Worm (Caenorhabditis elegans) whole organism, L1 larva: ENCODE results near the gene F22B7.9.
A peak's percentile ranks its signal among the peaks of the same experiment; 100 is the strongest.

Source experiments
- C34B4.2 ChIP-seq: sonication (generic microtip); optimal IDR thresholded peaks from 2 replicates; lab custom pipeline; 2017; ENCODE audit warnings: mild to moderate bottlenecking, missing genetic modification characterization, missing compliant biosample characterization
- F16B12.6 ChIP-seq: fragments of 150-350 bp; optimal IDR thresholded peaks from 2 replicates; lab custom pipeline; 2014; ENCODE audit warnings: missing biosample characterization, missing genetic modification characterization
- Y116A8C.19 ChIP-seq: sonication (generic microtip); optimal IDR thresholded peaks from 2 replicates; lab custom pipeline; 2016; ENCODE audit warnings: missing compliant biosample characterization, missing genetic modification characterization, borderline replicate concordance
- alr-1 ChIP-seq: fragments of 200-800 bp; sonication (Bioruptor generic); optimal IDR thresholded peaks from 2 replicates; lab custom pipeline; 2018; ENCODE audit warnings: borderline replicate concordance, mild to moderate bottlenecking, missing genetic modification characterization, missing compliant biosample characterization
- aly-2 ChIP-seq: fragments of 150-350 bp; optimal IDR thresholded peaks from 2 replicates; lab custom pipeline; 2014; ENCODE audit warnings: missing biosample characterization, missing genetic modification characterization
- ama-1 ChIP-seq: fragments of 150-350 bp; optimal IDR thresholded peaks from 2 replicates; lab custom pipeline; 2014
- blmp-1 ChIP-seq: fragments of 150-350 bp; optimal IDR thresholded peaks from 2 replicates; lab custom pipeline; 2014; ENCODE audit warnings: missing biosample characterization, missing genetic modification characterization
- ceh-63 ChIP-seq: fragments of 200-800 bp; sonication (Bioruptor generic); optimal IDR thresholded peaks from 2 replicates; lab custom pipeline; 2018; ENCODE audit warnings: mild to moderate bottlenecking, missing genetic modification characterization, missing compliant biosample characterization
- ceh-8 ChIP-seq: fragments of 200-800 bp; sonication (Bioruptor generic); optimal IDR thresholded peaks from 2 replicates; lab custom pipeline; 2018; ENCODE audit warnings: mild to moderate bottlenecking, missing genetic modification characterization, moderate library complexity, missing compliant biosample characterization
- ceh-82 ChIP-seq, 3 experiments: fragments of 150-350 bp in 1 of 3; sonication (generic microtip) in 2 of 3; optimal IDR thresholded peaks; 2 replicates each; lab custom pipeline; 2014 to 2017; ENCODE audit warnings: missing biosample characterization in 3 of 3, missing genetic modification characterization in 3 of 3
- ceh-90 ChIP-seq: sonication (generic microtip); optimal IDR thresholded peaks from 2 replicates; lab custom pipeline; 2016; ENCODE audit warnings: missing genetic modification characterization, missing compliant biosample characterization
- ces-1 ChIP-seq: fragments of 150-350 bp; optimal IDR thresholded peaks from 2 replicates; lab custom pipeline; 2014; ENCODE audit warnings: missing biosample characterization, missing genetic modification reagents, missing genetic modification characterization
- dsc-1 ChIP-seq: sonication (generic microtip); optimal IDR thresholded peaks from 2 replicates; lab custom pipeline; 2016; ENCODE audit warnings: mild to moderate bottlenecking, missing genetic modification characterization, missing compliant biosample characterization
- efl-1 ChIP-seq, 4 experiments: fragments of 150-350 bp; optimal IDR thresholded peaks in 3 of 4; peaks in 1 of 4; 1 replicate in 1 of 4; 2 replicates in 3 of 4; lab custom pipeline; 2014; ENCODE audit warnings: missing biosample characterization in 2 of 4, missing genetic modification characterization in 2 of 4, missing genetic modification reagents in 2 of 4
- efl-3 ChIP-seq: fragments of 200-800 bp; sonication (Bioruptor generic); optimal IDR thresholded peaks from 2 replicates; lab custom pipeline; 2018; ENCODE audit warnings: mild to moderate bottlenecking, missing genetic modification characterization, missing compliant biosample characterization
- egl-13 ChIP-seq: sonication (generic microtip); optimal IDR thresholded peaks from 2 replicates; lab custom pipeline; 2016; ENCODE audit warnings: missing genotype, missing genetic modification reagents, missing genetic modification characterization, missing compliant biosample characterization
- egl-27 ChIP-seq, 2 experiments: fragments of 150-350 bp in 1 of 2; sonication (generic microtip); optimal IDR thresholded peaks; 3 replicates each; lab custom pipeline; 2017 to 2018; ENCODE audit warnings: missing biosample characterization in 2 of 2, missing genetic modification characterization in 2 of 2, missing genetic modification reagents in 2 of 2
- ets-5 ChIP-seq: fragments of 200-800 bp; sonication (Bioruptor generic); IDR thresholded peaks from 2 replicates; pipeline ENCODE4 v1.3.6; 2022; ENCODE audit warnings: missing genetic modification characterization, missing compliant biosample characterization
- fkh-4 ChIP-seq: sonication (generic microtip); optimal IDR thresholded peaks from 2 replicates; lab custom pipeline; 2016; ENCODE audit warnings: missing compliant biosample characterization, missing genetic modification characterization, borderline replicate concordance
- fkh-8 ChIP-seq: sonication (generic microtip); optimal IDR thresholded peaks from 2 replicates; lab custom pipeline; 2016; ENCODE audit warnings: mild to moderate bottlenecking, missing genetic modification characterization, missing compliant biosample characterization
- hlh-17 ChIP-seq: fragments of 200-800 bp; sonication (Bioruptor generic); optimal IDR thresholded peaks from 2 replicates; lab custom pipeline; 2018; ENCODE audit warnings: missing genetic modification characterization, mild to moderate bottlenecking, missing compliant biosample characterization, moderate library complexity, borderline replicate concordance
- hpl-2 ChIP-seq: fragments of 150-350 bp; optimal IDR thresholded peaks from 2 replicates; lab custom pipeline; 2014; ENCODE audit warnings: missing biosample characterization, missing genetic modification reagents, missing genetic modification characterization
- irx-1 ChIP-seq: sonication (generic microtip); optimal IDR thresholded peaks from 2 replicates; lab custom pipeline; 2016; ENCODE audit warnings: missing genetic modification characterization, missing compliant biosample characterization
- isw-1 ChIP-seq: fragments of 200-800 bp; sonication (Bioruptor generic); IDR thresholded peaks from 2 replicates; pipeline ENCODE4 v1.3.6; 2022; ENCODE audit warnings: missing genetic modification characterization, missing compliant biosample characterization
- lin-14 ChIP-seq: fragments of 200-800 bp; sonication (Bioruptor generic); optimal IDR thresholded peaks from 2 replicates; lab custom pipeline; 2018; ENCODE audit warnings: mild to moderate bottlenecking, missing genetic modification characterization, moderate library complexity, missing compliant biosample characterization
- lin-15B ChIP-seq: fragments of 150-350 bp; sonication (generic microtip); optimal IDR thresholded peaks from 3 replicates; lab custom pipeline; 2014; ENCODE audit warnings: missing biosample characterization, missing genetic modification characterization
- lin-35 ChIP-seq, 2 experiments: fragments of 150-350 bp; optimal IDR thresholded peaks; 2 replicates each; lab custom pipeline; 2014; ENCODE audit warnings: missing biosample characterization in 2 of 2, missing genetic modification characterization in 2 of 2, missing genetic modification reagents in 2 of 2
- lsy-2 ChIP-seq, 2 experiments: fragments of 150-350 bp; optimal IDR thresholded peaks; 2 replicates each; lab custom pipeline; 2014; ENCODE audit warnings: missing biosample characterization in 2 of 2, missing genetic modification characterization in 2 of 2
- mab-9 ChIP-seq: fragments of 200-800 bp; sonication (Bioruptor generic); IDR thresholded peaks from 2 replicates; pipeline ENCODE4 v1.3.6; 2022; ENCODE audit warnings: missing genetic modification reagents, missing genetic modification characterization, missing compliant biosample characterization
- mef-2 ChIP-seq: fragments of 150-350 bp; optimal IDR thresholded peaks from 2 replicates; lab custom pipeline; 2014; ENCODE audit warnings: missing biosample characterization, missing genetic modification characterization
- mep-1 ChIP-seq: fragments of 150-350 bp; optimal IDR thresholded peaks from 2 replicates; lab custom pipeline; 2014; ENCODE audit warnings: missing biosample characterization, missing genetic modification characterization
- nhr-12 ChIP-seq: sonication (generic microtip); optimal IDR thresholded peaks from 2 replicates; lab custom pipeline; 2017; ENCODE audit warnings: missing biosample characterization, missing genetic modification characterization
- nhr-19 ChIP-seq: fragments of 200-800 bp; sonication (Bioruptor generic); conservative IDR thresholded peaks from 2 replicates; pipeline ENCODE4 v1.3.6; 2022; ENCODE audit warnings: missing genetic modification characterization, missing compliant biosample characterization
- nhr-237 ChIP-seq: fragments of 150-350 bp; optimal IDR thresholded peaks from 2 replicates; lab custom pipeline; 2014; ENCODE audit warnings: missing biosample characterization, missing genetic modification characterization
- nhr-71 ChIP-seq: sonication (generic microtip); optimal IDR thresholded peaks from 2 replicates; lab custom pipeline; 2016; ENCODE audit warnings: mild to moderate bottlenecking, missing genetic modification characterization, moderate library complexity, missing compliant biosample characterization
- nhr-84 ChIP-seq: sonication (generic microtip); optimal IDR thresholded peaks from 2 replicates; lab custom pipeline; 2017; ENCODE audit warnings: missing biosample characterization, missing genetic modification characterization
- nhr-85 ChIP-seq: sonication (generic microtip); peaks from one replicate; lab custom pipeline; 2016; ENCODE audit warnings: missing genetic modification characterization, inconsistent platforms, missing compliant biosample characterization
- pax-3 ChIP-seq: fragments of 200-800 bp; sonication (Bioruptor generic); optimal IDR thresholded peaks from 2 replicates; lab custom pipeline; 2018; ENCODE audit warnings: mild to moderate bottlenecking, missing genetic modification characterization, moderate library complexity, missing compliant biosample characterization
- snpc-4 ChIP-seq: fragments of 150-350 bp; optimal IDR thresholded peaks from 2 replicates; lab custom pipeline; 2014; ENCODE audit warnings: missing biosample characterization, missing genetic modification characterization
- snu-23 ChIP-seq: sonication (generic microtip); optimal IDR thresholded peaks from 2 replicates; lab custom pipeline; 2016; ENCODE audit warnings: missing genetic modification characterization, missing compliant biosample characterization
- sox-4 ChIP-seq: sonication (generic microtip); optimal IDR thresholded peaks from 2 replicates; lab custom pipeline; 2016; ENCODE audit warnings: missing genetic modification characterization, missing compliant biosample characterization
- swsn-7 ChIP-seq: sonication (generic microtip); optimal IDR thresholded peaks from 2 replicates; lab custom pipeline; 2016; ENCODE audit warnings: missing genetic modification characterization, missing compliant biosample characterization
- tlp-1 ChIP-seq: fragments of 150-350 bp; optimal IDR thresholded peaks from 2 replicates; lab custom pipeline; 2014; ENCODE audit warnings: missing biosample characterization, missing genetic modification characterization
- unc-130 ChIP-seq: fragments of 150-350 bp; optimal IDR thresholded peaks from 2 replicates; lab custom pipeline; 2017; ENCODE audit warnings: missing biosample characterization, missing genetic modification characterization, inconsistent platforms
- unc-30 ChIP-seq: sonication (generic microtip); optimal IDR thresholded peaks from 2 replicates; lab custom pipeline; 2017; ENCODE audit warnings: missing biosample characterization, missing genetic modification characterization
- unc-98 ChIP-seq: fragments of 200-800 bp; sonication (Bioruptor generic); IDR thresholded peaks from 2 replicates; pipeline ENCODE4 v1.3.6; 2022; ENCODE audit warnings: missing genetic modification characterization, missing compliant biosample characterization
- vab-15 ChIP-seq: sonication (generic microtip); optimal IDR thresholded peaks from 2 replicates; lab custom pipeline; 2017; ENCODE audit warnings: missing genotype, mild to moderate bottlenecking, missing genetic modification characterization, missing compliant biosample characterization
- zag-1 ChIP-seq: fragments of 150-350 bp; optimal IDR thresholded peaks from 2 replicates; lab custom pipeline; 2014; ENCODE audit warnings: missing biosample characterization, missing genetic modification characterization
- ztf-4 ChIP-seq: fragments of 150-350 bp; optimal IDR thresholded peaks from 2 replicates; lab custom pipeline; 2014; ENCODE audit warnings: missing biosample characterization, missing genetic modification characterization

Gene F22B7.9

ce11 chrIII:8663143-8663542 is 9.4 kb upstream of the F22B7.9 start:
- peak; percentile 1 for TF ChIP-seq mep-1 (tag; lab: Kevin White, UChicago)
- TF ChIP-seq F16B12.6 (tag; lab: Kevin White, UChicago): no peak
- TF ChIP-seq nhr-19 (GFP tag; lab: Robert Waterston, UW): no peak
- peak; percentile 59 for TF ChIP-seq blmp-1
- TF ChIP-seq lin-14 (GFP tag; lab: Kevin White, UChicago): peak; percentile 45
- peak; percentile 60 for TF ChIP-seq nhr-85 (tag; lab: Kevin White, UChicago)
- TF ChIP-seq snu-23 (GFP tag; lab: Kevin White, UChicago): peak; percentile 28
- peak in 1 of 2 experiments; percentile 3 for TF ChIP-seq lsy-2 (tag; optimal IDR thresholded peaks at IDR 0.05; lab: Kevin White, UChicago)
- TF ChIP-seq nhr-84 (tag; lab: Kevin White, UChicago): no peak
- peak; percentile 1 for TF ChIP-seq nhr-71 (tag; lab: Kevin White, UChicago)
- TF ChIP-seq efl-1 (optimal IDR thresholded peaks at IDR 0.05; lab: Kevin White, UChicago): peak in 1 of 2 experiments; percentile 17
- TF ChIP-seq efl-1 (GFP tag; optimal IDR thresholded peaks at IDR 0.05 in 1 of 2; lab: Kevin White, UChicago): no peak

DNA sequence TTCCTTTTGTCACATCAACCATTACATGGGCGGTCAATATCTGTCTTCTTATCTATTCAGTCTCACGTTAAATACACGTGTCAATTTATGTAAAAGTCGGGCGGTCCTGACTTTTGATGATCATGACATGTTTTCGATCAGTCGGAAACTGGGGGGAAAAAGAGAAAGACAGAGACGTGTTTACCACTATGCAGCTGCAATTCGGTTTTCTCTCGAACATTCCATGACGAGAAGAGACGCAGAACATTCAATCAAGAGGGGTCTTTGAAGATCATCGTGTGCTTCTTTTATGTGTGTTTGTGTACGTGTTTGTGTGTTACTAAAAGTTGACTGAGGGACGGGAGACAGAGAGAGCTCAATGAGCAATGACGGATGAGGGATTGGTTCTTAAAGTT is 4.6 kb upstream of the F22B7.9 start:
- TF ChIP-seq hlh-17 (GFP tag; lab: Kevin White, UChicago): no peak
- TF ChIP-seq lin-15B: no peak
- TF ChIP-seq mep-1 (tag; lab: Kevin White, UChicago): peak; percentile 96
- peak; percentile 76 for TF ChIP-seq snpc-4 (tag; lab: Kevin White, UChicago)
- TF ChIP-seq hpl-2 (GFP tag; lab: Kevin White, UChicago): peak; percentile 68
- TF ChIP-seq isw-1 (GFP tag; lab: Robert Waterston, UW): no peak
- no peak for TF ChIP-seq ces-1
- TF ChIP-seq nhr-12 (tag; lab: Kevin White, UChicago): no peak
- TF ChIP-seq ztf-4 (tag; lab: Kevin White, UChicago): peak; percentile 89
- TF ChIP-seq pax-3 (tag; lab: Kevin White, UChicago): no peak
- TF ChIP-seq efl-3: no peak
- peak; percentile 99 for TF ChIP-seq nhr-71 (tag; lab: Kevin White, UChicago)
- no peak for TF ChIP-seq zag-1 (tag; lab: Kevin White, UChicago)
- TF ChIP-seq nhr-84 (tag; lab: Kevin White, UChicago): peak; percentile 80
- no peak for TF ChIP-seq tlp-1 (tag; lab: Kevin White, UChicago)
- TF ChIP-seq fkh-4 (tag; lab: Kevin White, UChicago): no peak
- TF ChIP-seq Y116A8C.19 (tag; lab: Kevin White, UChicago): no peak
- peak; percentile 52 for TF ChIP-seq fkh-8 (tag; lab: Kevin White, UChicago)
- TF ChIP-seq ama-1 (lab: Kevin White, UChicago): peak; percentile 91
- TF ChIP-seq nhr-85 (tag; lab: Kevin White, UChicago): peak; percentile 99
- TF ChIP-seq sox-4 (tag; lab: Kevin White, UChicago): no peak
- no peak for TF ChIP-seq alr-1 (tag; lab: Kevin White, UChicago)
- TF ChIP-seq lin-35 (GFP tag; optimal IDR thresholded peaks at IDR 0.05; lab: Kevin White, UChicago): peak; percentile 67 to 85
- TF ChIP-seq dsc-1 (tag; lab: Kevin White, UChicago): peak; percentile 87
- peak; percentile 44 for TF ChIP-seq unc-98 (GFP tag; lab: Robert Waterston, UW)
- TF ChIP-seq egl-27 (tag; optimal IDR thresholded peaks at IDR 0.05; lab: Kevin White, UChicago): peak; percentile 49 to 55
- TF ChIP-seq ceh-82 (tag; optimal IDR thresholded peaks at IDR 0.05; lab: Kevin White, UChicago): peak; percentile 24 to 56 (median 47)
- TF ChIP-seq F16B12.6 (tag; lab: Kevin White, UChicago): no peak
- TF ChIP-seq nhr-237: peak; percentile 66
- TF ChIP-seq unc-130 (tag; lab: Kevin White, UChicago): peak; percentile 96
- peak; percentile 88 for TF ChIP-seq swsn-7
- peak; percentile 32 for TF ChIP-seq aly-2
- peak; percentile 80 to 90 for TF ChIP-seq lsy-2 (tag; optimal IDR thresholded peaks at IDR 0.05; lab: Kevin White, UChicago)
- TF ChIP-seq ceh-8 (GFP tag; lab: Kevin White, UChicago): no peak
- TF ChIP-seq efl-1 (optimal IDR thresholded peaks at IDR 0.05; lab: Kevin White, UChicago): peak; percentile 57 to 65
- TF ChIP-seq efl-1 (GFP tag; optimal IDR thresholded peaks at IDR 0.05 in 1 of 2; lab: Kevin White, UChicago): peak; percentile 47 to 95
- peak; percentile 85 for TF ChIP-seq C34B4.2 (tag; lab: Kevin White, UChicago)
- TF ChIP-seq mab-9: peak; percentile 62; the same call in 1 of the 2 replicates
- peak; percentile 87 for TF ChIP-seq mef-2
- TF ChIP-seq ceh-90 (tag; lab: Kevin White, UChicago): no peak
- TF ChIP-seq ceh-63 (GFP tag; lab: Kevin White, UChicago): no peak
- TF ChIP-seq irx-1: peak; percentile 83
- TF ChIP-seq unc-30: no peak
- peak; percentile 73 for TF ChIP-seq egl-13 (tag; lab: Kevin White, UChicago)
- peak; percentile 90 for TF ChIP-seq vab-15
- no peak for TF ChIP-seq ets-5 (GFP tag; lab: Robert Waterston, UW)
